Fruit fly (Drosophila melanogaster) whole organism, embryonic: Measurements from ENCODE around the gene nst.

Experiments
- Bgb ChIP-seq: fragments of 200-800 bp; sonication (Bioruptor generic); IDR thresholded peaks from 2 replicates; pipeline ENCODE4 v1.3.6; 2022; ENCODE audit warnings: missing biosample characterization, missing genetic modification characterization; ENCODE audit not compliant: partially characterized antibody
- Bteb2 ChIP-seq: fragments of 200-800 bp; sonication (Bioruptor generic); optimal IDR thresholded peaks from 2 replicates; lab custom pipeline; 2016; ENCODE audit warnings: missing biosample characterization, missing genetic modification characterization
- CG11398 ChIP-seq: fragments of 200-800 bp; sonication (Bioruptor generic); optimal IDR thresholded peaks from 2 replicates; lab custom pipeline; 2016; ENCODE audit warnings: missing biosample characterization, missing genetic modification characterization
- CG12942 ChIP-seq: fragments of 200-800 bp; sonication (Bioruptor generic); optimal IDR thresholded peaks from 3 replicates; lab custom pipeline; 2016; ENCODE audit warnings: missing biosample characterization, missing genetic modification characterization
- CG13775 ChIP-seq: fragments of 200-800 bp; sonication (Bioruptor generic); optimal IDR thresholded peaks from 3 replicates; lab custom pipeline; 2017; ENCODE audit warnings: missing biosample characterization, mild to moderate bottlenecking, missing genetic modification characterization
- CG15269 ChIP-seq: fragments of 200-800 bp; sonication (Bioruptor generic); optimal IDR thresholded peaks from 2 replicates; lab custom pipeline; 2018; ENCODE audit warnings: missing biosample characterization, mild to moderate bottlenecking, missing genetic modification characterization, moderate library complexity
- CG2889 ChIP-seq: fragments of 200-800 bp; sonication (Bioruptor generic); IDR thresholded peaks from 3 replicates; pipeline ENCODE4 v1.3.6; 2022; ENCODE audit warnings: missing biosample characterization, missing genetic modification characterization
- CG32532 ChIP-seq: fragments of 200-800 bp; sonication (Bioruptor generic); IDR thresholded peaks from 2 replicates; pipeline ENCODE4 v1.3.6; 2022; ENCODE audit warnings: missing biosample characterization, missing genetic modification characterization
- CG3726 ChIP-seq: fragments of 200-800 bp; sonication (Bioruptor generic); IDR thresholded peaks from 3 replicates; pipeline ENCODE4, ENCODE4 v1.3.6; 2022; ENCODE audit warnings: missing biosample characterization, missing genetic modification characterization
- CG3995 ChIP-seq: fragments of 200-800 bp; sonication (Bioruptor generic); optimal IDR thresholded peaks from 3 replicates; lab custom pipeline; 2016; ENCODE audit warnings: missing biosample characterization, missing genetic modification characterization
- CG4404 ChIP-seq: fragments of 200-800 bp; sonication (Bioruptor generic); IDR thresholded peaks from 2 replicates; pipeline ENCODE4 v1.3.6; 2022; ENCODE audit warnings: missing biosample characterization, missing genetic modification characterization
- CG4707 ChIP-seq: fragments of 200-800 bp; sonication (Bioruptor generic); optimal IDR thresholded peaks from 2 replicates; lab custom pipeline; 2018; ENCODE audit warnings: missing biosample characterization, mild to moderate bottlenecking, missing genetic modification characterization, moderate library complexity
- CG6272 ChIP-seq: fragments of 200-800 bp; sonication (Bioruptor generic); IDR thresholded peaks from 2 replicates; pipeline ENCODE4 v1.3.6; 2022; ENCODE audit warnings: missing biosample characterization, missing genetic modification characterization
- CG6654 ChIP-seq: fragments of 200-800 bp; sonication (Bioruptor generic); optimal IDR thresholded peaks from 2 replicates; lab custom pipeline; 2017; ENCODE audit warnings: missing biosample characterization, mild to moderate bottlenecking, missing genetic modification characterization
- CG6683 ChIP-seq: fragments of 200-800 bp; sonication (Bioruptor generic); optimal IDR thresholded peaks from 2 replicates; lab custom pipeline; 2017; ENCODE audit warnings: missing biosample characterization, mild to moderate bottlenecking, missing genetic modification characterization, missing genetic modification reagents
- CG8478 ChIP-seq: fragments of >200 bp; optimal IDR thresholded peaks from 2 replicates; lab custom pipeline; 2018
- CG8765 ChIP-seq: fragments of 200-800 bp; sonication (Bioruptor generic); IDR thresholded peaks from 2 replicates; pipeline ENCODE4 v1.3.6; 2022; ENCODE audit warnings: missing biosample characterization, missing genetic modification characterization
- CG9932 ChIP-seq: fragments of 200-800 bp; sonication (Bioruptor generic); IDR thresholded peaks from 2 replicates; pipeline ENCODE4 v1.3.6; 2022; ENCODE audit warnings: missing biosample characterization, missing genetic modification characterization
- CHES-1-like ChIP-seq: fragments of 200-800 bp; sonication (Bioruptor generic); optimal IDR thresholded peaks from 2 replicates; lab custom pipeline; 2016; ENCODE audit warnings: missing biosample characterization, missing genetic modification characterization
- D19A ChIP-seq: fragments of 200-800 bp; optimal IDR thresholded peaks from 3 replicates; lab custom pipeline; 2019; ENCODE audit warnings: missing biosample characterization, mild to moderate bottlenecking, missing genetic modification characterization, moderate library complexity
- Deaf1 ChIP-seq: fragments of 200-800 bp; optimal IDR thresholded peaks from 3 replicates; lab custom pipeline; 2019; ENCODE audit warnings: missing biosample characterization, mild to moderate bottlenecking, missing genetic modification characterization, moderate library complexity
- Dek ChIP-seq: fragments of 200-800 bp; sonication (Bioruptor generic); optimal IDR thresholded peaks from 3 replicates; lab custom pipeline; 2019; ENCODE audit warnings: missing biosample characterization, mild to moderate bottlenecking, missing genetic modification characterization, moderate library complexity
- Dip3 ChIP-seq: fragments of 200-800 bp; sonication (Bioruptor generic); optimal IDR thresholded peaks from 3 replicates; lab custom pipeline; 2016; ENCODE audit warnings: missing biosample characterization, missing genetic modification characterization
- Dp ChIP-seq: fragments of 200-800 bp; sonication (Bioruptor generic); optimal IDR thresholded peaks from 2 replicates; lab custom pipeline; 2018; ENCODE audit warnings: missing biosample characterization, mild to moderate bottlenecking, missing genetic modification characterization, moderate library complexity
- Dref ChIP-seq: fragments of 200-800 bp; sonication (Bioruptor generic); IDR thresholded peaks from 2 replicates; pipeline ENCODE4 v1.3.6; 2022; ENCODE audit warnings: missing biosample characterization, missing genetic modification characterization
- E2f2 ChIP-seq: fragments of 200-800 bp; sonication (Bioruptor generic); IDR thresholded peaks from 2 replicates; pipeline ENCODE4 v1.3.6; 2022; ENCODE audit warnings: missing biosample characterization, missing genetic modification characterization
- Ets97D ChIP-seq: fragments of 200-800 bp; sonication (Bioruptor generic); optimal IDR thresholded peaks from 3 replicates; lab custom pipeline; 2016; ENCODE audit warnings: missing biosample characterization, missing genetic modification characterization
- Hand ChIP-seq: fragments of 200-800 bp; sonication (Bioruptor generic); optimal IDR thresholded peaks from 2 replicates; lab custom pipeline; 2017; ENCODE audit warnings: mild to moderate bottlenecking, missing biosample characterization, missing genetic modification reagents, missing genetic modification characterization
- Neu2 ChIP-seq: fragments of 200-800 bp; sonication (Bioruptor generic); optimal IDR thresholded peaks from 3 replicates; lab custom pipeline; 2016; ENCODE audit warnings: missing biosample characterization, missing genetic modification characterization, borderline replicate concordance
- Nf-YC ChIP-seq: fragments of 200-800 bp; optimal IDR thresholded peaks from 3 replicates; lab custom pipeline; 2019; ENCODE audit warnings: missing biosample characterization, mild to moderate bottlenecking, missing genetic modification characterization, moderate library complexity
- Spps ChIP-seq: fragments of 200-800 bp; sonication (Bioruptor generic); optimal IDR thresholded peaks from 2 replicates; lab custom pipeline; 2018; ENCODE audit warnings: missing biosample characterization, mild to moderate bottlenecking, missing genetic modification characterization
- ash1 ChIP-seq: fragments of 200-800 bp; sonication (Bioruptor generic); optimal IDR thresholded peaks from 2 replicates; lab custom pipeline; 2018; ENCODE audit warnings: missing biosample characterization, mild to moderate bottlenecking, missing genetic modification characterization
- bigmax ChIP-seq: fragments of 200-800 bp; sonication (Bioruptor generic); optimal IDR thresholded peaks from 2 replicates; lab custom pipeline; 2018; ENCODE audit warnings: missing biosample characterization, mild to moderate bottlenecking, missing genetic modification characterization
- chinmo ChIP-seq: fragments of 200-800 bp; sonication (Bioruptor generic); IDR thresholded peaks from 4 replicates; pipeline ENCODE4 v1.3.6; 2022; ENCODE audit warnings: missing biosample characterization, missing genetic modification characterization; ENCODE audit not compliant: partially characterized antibody
- chm ChIP-seq: fragments of 200-800 bp; sonication (Bioruptor generic); IDR thresholded peaks from 2 replicates; pipeline ENCODE4 v1.3.6; 2022; ENCODE audit warnings: missing biosample characterization, missing genetic modification characterization
- ci ChIP-seq: fragments of 200-800 bp; sonication (Bioruptor generic); IDR thresholded peaks from 3 replicates; pipeline ENCODE4 v1.3.6; 2022; ENCODE audit warnings: missing biosample characterization, missing genetic modification characterization
- corto ChIP-seq: fragments of 200-800 bp; sonication (Bioruptor generic); optimal IDR thresholded peaks from 2 replicates; lab custom pipeline; 2016; ENCODE audit warnings: missing biosample characterization, mild to moderate bottlenecking, missing genetic modification characterization, moderate library complexity
- eyg ChIP-seq: fragments of 200-800 bp; sonication (Bioruptor generic); optimal IDR thresholded peaks from 3 replicates; lab custom pipeline; 2016; ENCODE audit warnings: missing biosample characterization, missing genetic modification characterization
- fd64A ChIP-seq: fragments of 200-800 bp; sonication (Bioruptor generic); optimal IDR thresholded peaks from 3 replicates; lab custom pipeline; 2018; ENCODE audit warnings: missing biosample characterization, mild to moderate bottlenecking, missing genetic modification characterization
- gcm ChIP-seq: fragments of 200-800 bp; sonication (Bioruptor generic); optimal IDR thresholded peaks from 2 replicates; lab custom pipeline; 2019; ENCODE audit warnings: missing biosample characterization, mild to moderate bottlenecking, missing genetic modification characterization, moderate library complexity
- gsb-n ChIP-seq: fragments of 200-800 bp; sonication (Bioruptor generic); optimal IDR thresholded peaks from 3 replicates; lab custom pipeline; 2018; ENCODE audit warnings: missing biosample characterization, mild to moderate bottlenecking, missing genetic modification characterization
- ham ChIP-seq: fragments of 200-800 bp; sonication (Bioruptor generic); IDR thresholded peaks from 2 replicates; pipeline ENCODE4 v1.3.6; 2022; ENCODE audit warnings: missing biosample characterization, missing genetic modification characterization
- hkb ChIP-seq, 2 experiments: fragments of 200-800 bp in 1 of 2; fragments of >200 bp in 1 of 2; sonication (Bioruptor generic) in 1 of 2; IDR thresholded peaks in 1 of 2; optimal IDR thresholded peaks in 1 of 2; 2 replicates each; pipeline versions ENCODE4 v1.3.6 to Lab custom; 2017 to 2022; ENCODE audit warnings: missing biosample characterization in 1 of 2, missing genetic modification characterization in 1 of 2
- lbe ChIP-seq: fragments of 200-800 bp; sonication (Bioruptor generic); optimal IDR thresholded peaks from 2 replicates; lab custom pipeline; 2016; ENCODE audit warnings: missing biosample characterization, mild to moderate bottlenecking, missing genetic modification characterization
- mam ChIP-seq: fragments of 200-800 bp; sonication (Bioruptor generic); optimal IDR thresholded peaks from 3 replicates; lab custom pipeline; 2016; ENCODE audit warnings: missing biosample characterization, missing genetic modification characterization
- nerfin-2 ChIP-seq: fragments of 200-800 bp; sonication (Bioruptor generic); IDR thresholded peaks from 2 replicates; pipeline ENCODE4 v1.3.6; 2022; ENCODE audit warnings: missing biosample characterization, missing genetic modification characterization; ENCODE audit not compliant: partially characterized antibody
- seq ChIP-seq: fragments of 200-800 bp; sonication (Bioruptor generic); IDR thresholded peaks from 2 replicates; pipeline ENCODE4 v1.3.6; 2022; ENCODE audit warnings: missing biosample characterization, missing genetic modification characterization
- slp2 ChIP-seq: fragments of 200-800 bp; sonication (Bioruptor generic); optimal IDR thresholded peaks from 2 replicates; lab custom pipeline; 2016; ENCODE audit warnings: missing biosample characterization, missing genetic modification characterization
- ttk ChIP-seq: fragments of 200-800 bp; sonication (Bioruptor generic); IDR thresholded peaks from 2 replicates; pipeline ENCODE4 v2.1.2; 2022; ENCODE audit warnings: missing biosample characterization, missing genetic modification characterization
- wek ChIP-seq: fragments of 200-800 bp; sonication (Bioruptor generic); optimal IDR thresholded peaks from 3 replicates; lab custom pipeline; 2018; ENCODE audit warnings: missing biosample characterization, mild to moderate bottlenecking, missing genetic modification characterization, moderate library complexity
- zf30C ChIP-seq: fragments of 200-800 bp; sonication (Bioruptor generic); optimal IDR thresholded peaks from 3 replicates; lab custom pipeline; 2018; ENCODE audit warnings: missing biosample characterization, mild to moderate bottlenecking, missing genetic modification characterization
- zfh1 ChIP-seq: fragments of 200-800 bp; sonication (Bioruptor generic); IDR thresholded peaks from 3 replicates; pipeline ENCODE4 v1.3.6; 2022; ENCODE audit warnings: missing biosample characterization, missing genetic modification characterization

The nst gene

DNA sequence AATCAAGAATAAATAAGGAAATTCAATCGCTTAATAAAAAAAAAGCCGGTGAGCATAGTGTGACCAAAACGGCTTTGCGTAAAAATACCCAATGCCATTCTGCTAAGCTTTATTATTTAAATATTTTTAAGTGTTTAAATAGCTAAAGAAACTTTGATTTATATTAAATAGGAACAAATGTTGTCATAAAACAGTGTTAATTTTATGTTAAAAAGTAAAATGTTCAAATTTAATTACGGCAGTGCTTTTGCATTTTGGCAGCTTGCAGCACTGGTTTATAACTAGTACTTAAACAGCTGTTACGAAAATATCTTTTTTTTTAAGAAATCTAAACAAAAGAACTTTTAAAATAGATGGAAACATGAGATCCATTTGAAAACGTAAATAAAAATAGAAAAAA, 28.7 kb downstream of the nst start, which contains the start of the genes CG10638 and CG10681 (continued):
- TF ChIP-seq ci (GFP tag; lab: Robert Waterston, UW) (no peak), corto (GFP tag; lab: Kevin White, UChicago) (no peak), CG3726 (GFP tag; lab: Robert Waterston, UW) (no peak), Bgb (GFP tag; lab: Robert Waterston, UW) (no peak), wek (GFP tag; lab: Kevin White, UChicago) (no peak), CG3995 (GFP tag; lab: Kevin White, UChicago) (peak; percentile 4), CG9932 (peak; percentile 62), Nf-YC (tag; lab: Kevin White, UChicago) (peak; percentile 49), Neu2 (GFP tag; lab: Kevin White, UChicago) (no peak), chinmo (no peak), CG8765 (GFP tag; lab: Robert Waterston, UW) (no peak), ham (GFP tag; lab: Robert Waterston, UW) (no peak), zfh1 (GFP tag; lab: Robert Waterston, UW) (no peak), CG6272 (GFP tag; lab: Robert Waterston, UW) (no peak), CG8478 (lab: Kevin White, UChicago) (no peak), mam (no peak), Dip3 (GFP tag; lab: Kevin White, UChicago) (no peak), CG6683 (GFP tag; lab: Kevin White, UChicago) (no peak), CG4404 (no peak), Dp (peak; percentile 49), CG13775 (GFP tag; lab: Kevin White, UChicago) (peak; percentile 45), eyg (no peak), Dek (tag; lab: Kevin White, UChicago) (peak; percentile 20), Deaf1 (tag; lab: Kevin White, UChicago) (no peak), E2f2 (peak; percentile 51; the same call in 1 of the 2 replicates), CG15269 (tag; lab: Kevin White, UChicago) (peak; percentile 39), ttk (GFP tag; lab: Robert Waterston, UW) (no peak), hkb (optimal IDR thresholded peaks at IDR 0.05; lab: Kevin White, UChicago) (no peak), hkb (GFP tag; IDR thresholded peaks at IDR 0.05; lab: Robert Waterston, UW) (peak; percentile 44; the same call in 1 of the 2 replicates), seq (GFP tag; lab: Robert Waterston, UW) (no peak), nerfin-2 (GFP tag; lab: Robert Waterston, UW) (no peak), Spps (tag; lab: Kevin White, UChicago) (peak; percentile 43), CG32532 (GFP tag; lab: Robert Waterston, UW) (no peak), D19A (peak; percentile 34), Ets97D (GFP tag; lab: Kevin White, UChicago) (peak; percentile 52), CG11398 (GFP tag; lab: Kevin White, UChicago) (no peak), Dref (GFP tag; lab: Robert Waterston, UW) (no peak), CHES-1-like (peak; percentile 3), Bteb2 (GFP tag; lab: Kevin White, UChicago) (peak; percentile 25), gsb-n (tag; lab: Kevin White, UChicago) (peak; percentile 40), CG2889 (no peak), slp2 (GFP tag; lab: Kevin White, UChicago) (no peak), fd64A (no peak), bigmax (GFP tag; lab: Kevin White, UChicago) (no peak), chm (GFP tag; lab: Robert Waterston, UW) (no peak), CG4707 (GFP tag; lab: Kevin White, UChicago) (no peak), CG12942 (GFP tag; lab: Kevin White, UChicago) (no peak), gcm (GFP tag; lab: Kevin White, UChicago) (peak; percentile 59), ash1 (GFP tag; lab: Kevin White, UChicago) (no peak), lbe (GFP tag; lab: Kevin White, UChicago) (peak; percentile 85), CG6654 (no peak), Hand (GFP tag; lab: Kevin White, UChicago) (no peak), zf30C (GFP tag; lab: Kevin White, UChicago) (no peak)
